Worm (Caenorhabditis elegans): ENCODE measurements around the gene F54A3.5.
A peak's percentile ranks its signal among the peaks of the same experiment; 100 is the strongest.

Gene F54A3.5

DNA sequence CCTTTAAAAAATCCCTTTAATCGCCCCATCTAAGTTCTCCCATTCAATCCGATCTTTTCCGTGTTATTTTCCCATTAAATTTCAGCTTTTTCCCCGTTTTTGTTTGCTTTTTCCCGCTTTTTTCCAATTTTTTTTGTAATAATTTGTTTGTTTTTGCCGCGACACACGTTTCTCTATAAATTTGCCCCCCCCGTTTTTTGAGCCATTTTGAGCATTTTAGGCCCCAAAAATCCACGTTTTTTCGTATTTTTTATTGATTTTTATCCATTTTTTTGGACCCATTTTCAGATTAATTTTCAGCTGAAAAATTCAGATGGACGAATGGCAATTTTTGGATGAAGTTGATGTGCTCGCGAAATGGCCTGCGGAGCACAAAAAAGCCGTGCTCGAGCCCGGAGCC lies 17.8 kb upstream of the F54A3.5 start, which contains the start of gene F54A3.2:
Gene F54A3.2 (plus strand): TSS at position 301 of the 400 bp plus-strand sequence.
- TF ChIP-seq mes-4 (tag; optimal IDR thresholded peaks at IDR 0.05) (no peak), dox-1 (GFP tag; IDR thresholded peaks at IDR 0.05) (no peak)

DNA sequence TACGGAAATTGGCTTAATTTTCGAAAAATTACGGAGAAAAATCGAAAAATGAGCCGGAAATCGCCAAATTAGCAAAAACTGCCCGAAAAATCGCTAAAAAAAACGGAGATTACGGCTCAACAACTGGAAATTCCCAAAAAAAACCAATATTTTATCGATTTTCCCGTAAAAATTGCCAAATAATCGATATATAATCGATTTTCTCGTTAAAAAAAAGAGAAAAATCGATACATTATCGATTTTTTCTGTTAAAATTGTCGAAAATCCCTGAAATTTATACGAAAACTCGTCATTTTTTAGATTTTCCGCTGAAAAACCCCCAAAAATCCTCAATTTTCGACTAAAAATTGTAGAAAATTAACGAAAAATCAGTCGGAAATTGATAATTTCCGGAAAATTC lies 10.8 kb upstream of the F54A3.5 start:
- TF ChIP-seq hlh-12 (tag; optimal IDR thresholded peaks at IDR 0.05), result no peak
- TF ChIP-seq cebp-1 (GFP tag; IDR thresholded peaks at IDR 0.05), result no peak
- TF ChIP-seq cebp-1 (tag; optimal IDR thresholded peaks at IDR 0.05), result no peak
- no peak for TF ChIP-seq nhr-120 (GFP tag; IDR thresholded peaks at IDR 0.05)
- TF ChIP-seq cebp-2 (GFP tag; IDR thresholded peaks at IDR 0.05), result no peak
- no peak for TF ChIP-seq Y67H2A.10 (GFP tag; conservative IDR thresholded peaks at IDR 0.05)
- TF ChIP-seq akir-1 (GFP tag; optimal IDR thresholded peaks at IDR 0.05), result no peak
- TF ChIP-seq Y56A3A.18 (GFP tag; IDR thresholded peaks at IDR 0.05), result no peak
- TF ChIP-seq tbx-9 (tag; optimal IDR thresholded peaks at IDR 0.05; ENCODE audit: borderline replicate concordance), result no peak
- no peak for TF ChIP-seq gei-17 (GFP tag; optimal IDR thresholded peaks at IDR 0.05)
- TF ChIP-seq F57A8.1 (GFP tag; optimal IDR thresholded peaks at IDR 0.05), result no peak
- no peak for TF ChIP-seq B0019.2 (GFP tag; conservative IDR thresholded peaks at IDR 0.05)
- no peak for TF ChIP-seq hmg-1.2 (GFP tag; IDR thresholded peaks at IDR 0.05)
- no peak for TF ChIP-seq Y53G8AR.9 (GFP tag; conservative IDR thresholded peaks at IDR 0.05)
- no peak for TF ChIP-seq snpc-4 (GFP tag; optimal IDR thresholded peaks at IDR 0.05)
- TF ChIP-seq snpc-4 (tag; optimal IDR thresholded peaks at IDR 0.05), result no peak
- TF ChIP-seq ztf-28 (GFP tag; IDR thresholded peaks at IDR 0.05), result no peak
- TF ChIP-seq ceh-79 (tag; optimal IDR thresholded peaks at IDR 0.05), result no peak
- no peak for TF ChIP-seq aptf-2 (GFP tag; conservative IDR thresholded peaks at IDR 0.05)
- TF ChIP-seq tbp1 (GFP tag; optimal IDR thresholded peaks at IDR 0.05), result no peak
- no peak for TF ChIP-seq somi-1 (GFP tag; optimal IDR thresholded peaks at IDR 0.05)

DNA sequence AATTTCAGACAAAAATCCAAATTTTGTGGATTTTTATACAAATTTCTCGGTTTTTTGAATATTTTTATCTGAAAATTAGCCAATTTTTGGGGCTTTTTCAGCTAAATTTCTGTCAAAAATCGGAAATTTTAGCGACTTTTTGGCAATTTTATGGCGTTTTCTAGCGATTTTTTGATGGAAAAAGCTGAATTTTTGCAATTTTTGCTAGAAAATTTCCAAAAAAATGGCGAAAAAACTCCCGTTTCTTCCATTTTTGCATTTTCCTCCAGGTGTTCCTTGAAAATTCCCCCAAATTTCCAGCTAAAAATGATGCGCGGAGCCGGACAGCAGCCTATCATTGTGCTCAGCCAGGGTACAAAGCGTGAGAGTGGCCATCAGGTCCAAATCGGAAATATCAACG lies 7.7 kb upstream of the F54A3.5 start, which contains the start of gene cct-3:
Gene cct-3 (plus strand): TSS at position 301 of the 400 bp plus-strand sequence.
- TF ChIP-seq ets-4 (GFP tag; optimal IDR thresholded peaks at IDR 0.05) (no peak), snpc-4 (GFP tag; optimal IDR thresholded peaks at IDR 0.05) (no peak), snpc-4 (tag; optimal IDR thresholded peaks at IDR 0.05) (no peak), F49E8.2 (tag; optimal IDR thresholded peaks at IDR 0.05; ENCODE audit: insufficient read depth) (no peak), B0035.1 (tag; optimal IDR thresholded peaks at IDR 0.05) (no peak), ekl-4 (GFP tag; IDR thresholded peaks at IDR 0.05) (no peak)

DNA sequence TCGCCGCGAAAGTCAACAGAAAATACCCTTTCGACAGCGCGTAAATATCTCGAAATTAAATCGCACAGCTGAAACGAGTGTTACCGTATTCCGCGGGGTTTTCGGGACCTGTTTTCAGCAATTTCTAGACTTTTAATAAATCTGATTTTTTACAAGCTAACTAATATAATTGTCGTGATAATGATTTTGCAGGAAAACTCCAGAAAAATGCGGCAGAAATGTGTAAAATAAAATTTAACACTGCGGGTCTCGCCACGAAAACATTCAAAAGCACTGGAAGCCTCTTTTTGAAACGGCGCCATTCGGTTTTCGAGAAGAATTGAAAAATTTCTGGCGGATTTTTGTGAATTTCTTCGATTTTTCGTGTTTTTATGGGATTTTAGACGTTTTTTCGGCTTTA lies 6.9 kb upstream of the F54A3.5 start, which contains the start of gene F54A3.6:
Gene F54A3.6 (minus strand): TSS at position 42 of the 400 bp plus-strand sequence.
- TF ChIP-seq efl-1 (GFP tag; optimal IDR thresholded peaks at IDR 0.05), result peak; percentile 17
- 0 out of 2 replicates have a peak, but pooled peaks have one; percentile 29 for TF ChIP-seq mcd-1 (GFP tag; IDR thresholded peaks at IDR 0.05)
- peak; percentile 80 for TF ChIP-seq hsf-1 (GFP tag; IDR thresholded peaks at IDR 0.05)
- TF ChIP-seq lsl-1 (GFP tag; optimal IDR thresholded peaks at IDR 0.05), result peak; percentile 73
- TF ChIP-seq hmg-1.2 (GFP tag; IDR thresholded peaks at IDR 0.05), result peak; percentile 25; the same call in 1 of the 2 replicates
- TF ChIP-seq F33H1.4 (GFP tag; IDR thresholded peaks at IDR 0.05), result peak; percentile 89
- peak; percentile 30; the same call in 1 of the 2 replicates for TF ChIP-seq madf-8 (GFP tag; conservative IDR thresholded peaks at IDR 0.05)
- TF ChIP-seq D2030.7 (GFP tag; IDR thresholded peaks at IDR 0.05), result peak; percentile 52; the same call in 1 of the 2 replicates
- TF ChIP-seq madf-6 (GFP tag; IDR thresholded peaks at IDR 0.05), result peak; percentile 68
